Fruit fly (Drosophila melanogaster): ENCODE data around the gene RfC38.

The RfC38 gene

DNA sequence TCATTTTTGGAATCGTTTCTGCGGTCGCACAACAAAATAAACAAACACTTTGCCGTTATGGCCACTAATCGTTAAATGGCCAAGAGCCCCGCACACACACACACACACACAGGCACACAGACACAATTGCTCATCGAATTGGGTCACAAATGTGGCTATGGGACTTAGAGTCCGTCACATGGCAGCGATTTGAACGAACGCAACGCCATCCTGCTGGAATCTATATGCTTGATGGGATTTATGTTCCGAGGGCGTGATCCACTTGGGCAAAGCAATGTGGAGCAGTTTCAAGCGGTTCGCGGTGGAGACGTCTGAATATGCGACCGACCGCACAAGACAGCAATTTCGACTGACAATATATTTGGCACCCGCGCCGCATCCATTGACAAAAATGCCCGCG, 40.1 kb upstream of the RfC38 start:
- TF ChIP-seq CG13204 (GFP tag; optimal IDR thresholded peaks at IDR 0.05), result no peak
- no peak for TF ChIP-seq CG32121 (GFP tag; IDR thresholded peaks at IDR 0.05)
- TF ChIP-seq CG10348 (GFP tag; IDR thresholded peaks at IDR 0.05), result no peak
- TF ChIP-seq rn (GFP tag; IDR thresholded peaks at IDR 0.05), result no peak
- TF ChIP-seq CG14655 (GFP tag; optimal IDR thresholded peaks at IDR 0.05), result no peak
- TF ChIP-seq D1 (tag; optimal IDR thresholded peaks at IDR 0.05), result no peak
- TF ChIP-seq CG9948 (tag; optimal IDR thresholded peaks at IDR 0.05), result no peak
- TF ChIP-seq CG15710 (tag; optimal IDR thresholded peaks at IDR 0.05), result no peak

DNA sequence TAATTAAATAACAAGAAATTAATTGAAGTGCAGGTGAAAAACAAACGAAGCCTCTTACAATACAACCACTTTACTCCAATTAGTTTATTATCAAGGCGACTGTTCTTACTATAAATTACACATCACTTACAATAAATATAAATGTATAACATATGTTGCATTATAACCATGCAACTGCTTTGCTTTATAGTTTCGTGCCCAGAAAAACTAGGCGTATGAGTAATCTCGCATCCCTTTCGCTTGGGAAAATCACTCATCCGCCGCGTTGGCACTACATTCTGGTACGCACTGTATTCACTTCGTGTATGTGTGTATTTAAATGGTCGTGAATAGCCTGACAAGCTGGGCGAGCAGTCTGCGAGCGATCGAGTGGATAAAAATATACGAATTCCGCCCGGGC, 39.5 kb upstream of the RfC38 start:
- no peak for TF ChIP-seq CG10348 (GFP tag; IDR thresholded peaks at IDR 0.05)
- no peak for TF ChIP-seq Pif1A (GFP tag; optimal IDR thresholded peaks at IDR 0.05)
- TF ChIP-seq Ets98B (GFP tag; IDR thresholded peaks at IDR 0.05), result 0 out of 2 replicates have a peak, but pooled peaks have one; percentile 9
- no peak for TF ChIP-seq Pif1B (GFP tag; optimal IDR thresholded peaks at IDR 0.05)
- TF ChIP-seq CG15710 (tag; optimal IDR thresholded peaks at IDR 0.05), result no peak

dm6 chr2L:11168684-11169549, 38.5 kb upstream of the RfC38 start:
- TF ChIP-seq CG12605 (GFP tag; IDR thresholded peaks at IDR 0.05) (peak; percentile 6; the same call in 1 of the 2 replicates), EcR (GFP tag; optimal IDR thresholded peaks at IDR 0.05) (peak; percentile 44), Pif1A (GFP tag; optimal IDR thresholded peaks at IDR 0.05) (no peak)

DNA sequence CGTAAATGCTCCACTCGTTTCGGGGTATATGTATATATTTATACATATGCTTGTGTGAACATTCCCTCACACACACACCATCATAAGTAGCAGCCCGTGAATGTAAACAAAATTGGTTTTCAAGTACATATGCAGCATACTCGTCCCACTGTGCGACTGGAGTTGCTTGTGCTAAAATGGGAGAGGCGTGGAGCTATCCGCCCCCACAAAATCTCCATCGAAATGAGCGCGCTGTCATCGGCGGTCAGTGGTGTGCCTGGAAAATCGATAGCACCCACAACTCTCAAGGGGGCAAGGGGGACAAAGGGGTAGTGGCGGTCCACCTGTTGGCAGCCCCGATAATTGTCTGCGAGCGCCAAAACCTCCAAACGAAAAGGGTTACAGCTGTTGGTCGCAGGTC, 37.6 kb upstream of the RfC38 start:
- TF ChIP-seq D1 (tag; optimal IDR thresholded peaks at IDR 0.05) (no peak), CG8159 (tag; optimal IDR thresholded peaks at IDR 0.05) (no peak), Snoo (tag; optimal IDR thresholded peaks at IDR 0.05) (no peak), CG10348 (GFP tag; IDR thresholded peaks at IDR 0.05) (no peak), rn (GFP tag; IDR thresholded peaks at IDR 0.05) (no peak), fd96Ca (GFP tag; IDR thresholded peaks at IDR 0.05) (0 out of 3 replicates have a peak, but pooled peaks have one; percentile 29), CG4496 (GFP tag; IDR thresholded peaks at IDR 0.05) (0 out of 3 replicates have a peak, but pooled peaks have one; percentile 38), Ets98B (GFP tag; IDR thresholded peaks at IDR 0.05) (no peak), CG12605 (GFP tag; IDR thresholded peaks at IDR 0.05) (peak; percentile 79), Pif1A (GFP tag; optimal IDR thresholded peaks at IDR 0.05) (no peak), CG32121 (GFP tag; IDR thresholded peaks at IDR 0.05) (no peak), CG8301 (tag; optimal IDR thresholded peaks at IDR 0.05) (no peak)

DNA sequence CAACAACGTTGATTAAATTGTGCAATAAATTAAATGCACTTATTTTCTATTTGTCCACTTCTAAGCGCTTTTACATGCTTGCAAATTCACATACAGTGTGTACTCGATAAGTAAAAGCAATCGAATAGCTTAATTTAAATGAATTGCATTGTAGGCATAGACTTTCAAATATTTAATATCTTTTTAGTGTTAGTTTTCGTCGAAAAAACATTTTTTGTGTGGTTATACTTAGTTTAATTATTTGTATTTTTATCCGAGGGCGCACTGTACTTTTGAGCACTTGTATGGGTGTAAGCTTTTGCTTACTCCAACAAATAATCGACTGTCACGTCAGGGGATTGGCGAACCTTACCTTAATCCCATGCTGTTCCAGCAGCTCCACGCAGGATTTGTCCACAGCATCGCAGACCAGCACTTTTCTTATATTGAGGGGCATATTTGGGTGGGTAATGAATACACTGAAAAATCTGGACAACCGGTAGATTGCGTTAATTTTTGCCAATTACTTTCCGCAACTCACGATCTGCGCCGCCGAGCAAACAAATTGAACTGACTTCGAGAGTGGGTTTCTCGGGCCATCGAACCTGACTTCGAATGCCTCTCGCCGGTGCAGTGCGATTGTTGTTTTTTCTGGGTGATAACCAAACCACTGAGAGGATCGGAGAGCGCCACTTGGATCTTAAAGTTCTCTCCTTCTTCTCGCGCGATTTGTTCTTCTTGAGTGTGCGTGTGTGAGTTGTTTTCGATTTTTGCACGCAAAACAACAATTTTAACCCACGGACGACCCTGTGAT, 24.9 kb upstream of the RfC38 start, which contains the start of gene CG6287:
CG6287 (minus strand) TSS at position 556 of the 793 bp plus-strand sequence.
- TF ChIP-seq D1 (tag; optimal IDR thresholded peaks at IDR 0.05) (peak; percentile 57), Ets98B (GFP tag; IDR thresholded peaks at IDR 0.05) (peak; percentile 97), CG9948 (tag; optimal IDR thresholded peaks at IDR 0.05) (peak; percentile 92), CG17806 (tag; optimal IDR thresholded peaks at IDR 0.05) (peak; percentile 93), gl (tag; optimal IDR thresholded peaks at IDR 0.05) (peak; percentile 71), CG13204 (GFP tag; optimal IDR thresholded peaks at IDR 0.05) (no peak), CG14655 (GFP tag; optimal IDR thresholded peaks at IDR 0.05) (peak; percentile 94), EcR (GFP tag; optimal IDR thresholded peaks at IDR 0.05) (peak; percentile 99), CG8159 (tag; optimal IDR thresholded peaks at IDR 0.05) (peak; percentile 92), CG34367 (tag; optimal IDR thresholded peaks at IDR 0.05) (peak; percentile 85), CG32121 (GFP tag; IDR thresholded peaks at IDR 0.05) (peak; percentile 97), Pif1A (GFP tag; optimal IDR thresholded peaks at IDR 0.05) (peak; percentile 94), CG15710 (tag; optimal IDR thresholded peaks at IDR 0.05) (peak; percentile 90), CG4496 (GFP tag; IDR thresholded peaks at IDR 0.05) (peak; percentile 98), fd96Ca (GFP tag; IDR thresholded peaks at IDR 0.05) (peak; percentile 81), rn (GFP tag; IDR thresholded peaks at IDR 0.05) (peak; percentile 94), CG10348 (GFP tag; IDR thresholded peaks at IDR 0.05) (peak; percentile 87), Pif1B (GFP tag; optimal IDR thresholded peaks at IDR 0.05) (peak; percentile 86), CG12605 (GFP tag; IDR thresholded peaks at IDR 0.05) (peak; percentile 87), CG8301 (tag; optimal IDR thresholded peaks at IDR 0.05) (peak; percentile 95), Snoo (tag; optimal IDR thresholded peaks at IDR 0.05) (peak; percentile 93)

- TF ChIP-seq rn (GFP tag; IDR thresholded peaks at IDR 0.05), result no peak
- TF ChIP-seq CG34367 (tag; optimal IDR thresholded peaks at IDR 0.05), result no peak
- no peak for TF ChIP-seq CG10348 (GFP tag; IDR thresholded peaks at IDR 0.05)
- TF ChIP-seq CG9948 (tag; optimal IDR thresholded peaks at IDR 0.05), result no peak
- TF ChIP-seq Pif1B (GFP tag; optimal IDR thresholded peaks at IDR 0.05), result no peak
- TF ChIP-seq CG14655 (GFP tag; optimal IDR thresholded peaks at IDR 0.05), result no peak
- TF ChIP-seq Snoo (tag; optimal IDR thresholded peaks at IDR 0.05), result no peak
- no peak for TF ChIP-seq EcR (GFP tag; optimal IDR thresholded peaks at IDR 0.05)
Measured at dm6 chr2L:11148969-11149368, 18.5 kb upstream of the RfC38 start, which contains the start of gene Gyc32E. Gene Gyc32E, minus strand, starts transcription at chr2L:11149101.
